Worm (Caenorhabditis elegans) whole organism, L2 larva: ENCODE data around the gene clec-54.

Source experiments
- ceh-16 ChIP-seq: fragments of 150-350 bp; optimal IDR thresholded peaks from 2 replicates; lab custom pipeline; 2014; ENCODE audit warnings: missing biosample characterization, missing genetic modification characterization
- lin-11 ChIP-seq: fragments of 150-350 bp; sonication (generic microtip); optimal IDR thresholded peaks from 2 replicates; lab custom pipeline; 2014; ENCODE audit warnings: missing biosample characterization, missing genetic modification characterization, inconsistent platforms, mixed read lengths
- lin-13 ChIP-seq: fragments of 150-350 bp; optimal IDR thresholded peaks from 2 replicates; lab custom pipeline; 2014; ENCODE audit warnings: missing biosample characterization, missing genetic modification reagents, missing genetic modification characterization
- nhr-11 ChIP-seq: fragments of 150-350 bp; optimal IDR thresholded peaks from 2 replicates; lab custom pipeline; 2014; ENCODE audit warnings: missing biosample characterization, missing genetic modification characterization
- snpc-4 ChIP-seq: fragments of 150-350 bp; optimal IDR thresholded peaks from 2 replicates; lab custom pipeline; 2014; ENCODE audit warnings: missing biosample characterization, missing genetic modification characterization
- unc-39 ChIP-seq: fragments of 150-350 bp; optimal IDR thresholded peaks from 2 replicates; lab custom pipeline; 2014; ENCODE audit warnings: missing biosample characterization, missing genetic modification characterization
- ztf-4 ChIP-seq: fragments of 150-350 bp; optimal IDR thresholded peaks from 2 replicates; lab custom pipeline; 2014; ENCODE audit warnings: missing biosample characterization, missing genetic modification characterization

ce11 chrV:14439236-14439635, 37.5 kb upstream of the clec-54 start:
- no peak for TF ChIP-seq ztf-4
- no peak for TF ChIP-seq ceh-16 (tag; lab: Kevin White, UChicago)
- no peak for TF ChIP-seq unc-39
- no peak for TF ChIP-seq lin-11 (tag; lab: Kevin White, UChicago)
- no peak for TF ChIP-seq snpc-4 (tag; lab: Kevin White, UChicago)
- no peak for TF ChIP-seq lin-13 (GFP tag; lab: Kevin White, UChicago)
- no peak for TF ChIP-seq nhr-11 (tag; lab: Kevin White, UChicago)
